Worm (Caenorhabditis elegans) whole organism, early embryonic: ENCODE data around the gene scl-20.

Source experiments
- B0310.2 ChIP-seq: sonication (generic microtip); optimal IDR thresholded peaks from 2 replicates; lab custom pipeline; 2016; ENCODE audit warnings: mild to moderate bottlenecking, missing genetic modification characterization, missing compliant biosample characterization
- F13C5.2 ChIP-seq: sonication (generic microtip); optimal IDR thresholded peaks from 2 replicates; lab custom pipeline; 2017; ENCODE audit warnings: mild to moderate bottlenecking, missing genetic modification characterization, inconsistent platforms, missing compliant biosample characterization
- aly-1 ChIP-seq: sonication (generic microtip); optimal IDR thresholded peaks from 2 replicates; lab custom pipeline; 2016; ENCODE audit warnings: missing genetic modification characterization, missing compliant biosample characterization
- ama-1 ChIP-seq: fragments of 150-350 bp; optimal IDR thresholded peaks from 2 replicates; lab custom pipeline; 2014
- ceh-13 ChIP-seq: fragments of 200-800 bp; sonication (Bioruptor generic); optimal IDR thresholded peaks from 2 replicates; lab custom pipeline; 2018; ENCODE audit warnings: mild to moderate bottlenecking, missing genetic modification characterization, missing compliant biosample characterization
- ceh-36 ChIP-seq: sonication (generic microtip); optimal IDR thresholded peaks from 2 replicates; lab custom pipeline; 2016; ENCODE audit warnings: missing genetic modification characterization, inconsistent platforms, missing compliant biosample characterization
- flt-1 ChIP-seq: fragments of 200-800 bp; sonication (Bioruptor generic); IDR thresholded peaks from 2 replicates; pipeline ENCODE4 v1.3.6; 2022; ENCODE audit warnings: missing genetic modification characterization, missing compliant biosample characterization
- hmbx-1 ChIP-seq: sonication (generic microtip); optimal IDR thresholded peaks from 2 replicates; lab custom pipeline; 2016; ENCODE audit warnings: mild to moderate bottlenecking, missing genetic modification characterization, missing compliant biosample characterization
- hmg-4 ChIP-seq: fragments of 200-800 bp; sonication (Bioruptor generic); optimal IDR thresholded peaks from 2 replicates; lab custom pipeline; 2018; ENCODE audit warnings: mild to moderate bottlenecking, missing genetic modification characterization, missing compliant biosample characterization
- hnd-1 ChIP-seq: sonication (generic microtip); optimal IDR thresholded peaks from 2 replicates; lab custom pipeline; 2016; ENCODE audit warnings: missing genetic modification characterization, missing compliant biosample characterization
- pes-1 ChIP-seq: fragments of 200-800 bp; sonication (Bioruptor generic); IDR thresholded peaks from 2 replicates; pipeline ENCODE4 v1.3.6; 2022; ENCODE audit warnings: missing genetic modification reagents, missing genetic modification characterization, missing compliant biosample characterization
- scrt-1 ChIP-seq: fragments of 200-800 bp; sonication (Bioruptor generic); IDR thresholded peaks from 2 replicates; pipeline ENCODE4 v1.3.6; 2022; ENCODE audit warnings: missing genetic modification characterization, missing compliant biosample characterization
- sea-1 ChIP-seq: fragments of 200-800 bp; sonication (Bioruptor generic); conservative IDR thresholded peaks from 2 replicates; pipeline ENCODE4 v1.3.6; 2022; ENCODE audit warnings: missing genetic modification characterization, missing compliant biosample characterization
- tbx-11 ChIP-seq: fragments of 200-800 bp; sonication (Bioruptor generic); IDR thresholded peaks from 2 replicates; pipeline ENCODE4 v1.3.6; 2022; ENCODE audit warnings: missing genetic modification characterization, missing compliant biosample characterization
- tbx-37 ChIP-seq: fragments of 200-800 bp; sonication (Bioruptor generic); conservative IDR thresholded peaks from 2 replicates; pipeline ENCODE4 v1.3.6; 2022; ENCODE audit warnings: missing genetic modification reagents, missing genetic modification characterization, missing compliant biosample characterization

The scl-20 gene

ce11 chrV:18689681-18690080 lies 44.6 kb downstream of the scl-20 start, which contains the start of the genes ubc-19 and Y69H2.7:
Gene ubc-19, minus strand, starts transcription at chrV:18689762.
Gene Y69H2.7, plus strand, starts transcription at chrV:18689989.
- TF ChIP-seq tbx-37: no peak
- peak; percentile 5 for TF ChIP-seq hmg-4 (GFP tag; lab: Kevin White, UChicago)

ce11 chrV:18687361-18687760 lies 46.9 kb downstream of the scl-20 start:
- TF ChIP-seq aly-1 (tag; lab: Kevin White, UChicago): no peak

- TF ChIP-seq ama-1: no peak
- no peak for TF ChIP-seq tbx-11 (GFP tag; lab: Robert Waterston, UW)
- no peak for TF ChIP-seq tbx-37
- no peak for TF ChIP-seq B0310.2 (tag; lab: Kevin White, UChicago)
- TF ChIP-seq ceh-13: no peak
- TF ChIP-seq hmg-4 (GFP tag; lab: Kevin White, UChicago): no peak
- no peak for TF ChIP-seq F13C5.2
- no peak for TF ChIP-seq hnd-1 (tag; lab: Kevin White, UChicago)
- no peak for TF ChIP-seq pes-1 (GFP tag; lab: Robert Waterston, UW)
- TF ChIP-seq hmbx-1 (tag; lab: Kevin White, UChicago): no peak
- no peak for TF ChIP-seq flt-1 (GFP tag; lab: Robert Waterston, UW)
- TF ChIP-seq aly-1 (tag; lab: Kevin White, UChicago): no peak
- no peak for TF ChIP-seq ceh-36 (tag; lab: Kevin White, UChicago)
- no peak for TF ChIP-seq scrt-1 (GFP tag; lab: Robert Waterston, UW)
- TF ChIP-seq sea-1 (GFP tag; lab: Robert Waterston, UW): no peak
Measured at ce11 chrV:18684455-18684987, 49.8 kb downstream of the scl-20 start, which contains the start of gene Y69H2.17. Gene Y69H2.17, plus strand, starts transcription at chrV:18684937.
